Worm (Caenorhabditis elegans): ENCODE data around the gene ule-4.

ce11 chrIV:13692522-13692921, 45.1 kb upstream of the ule-4 start:
- no peak for TF ChIP-seq unc-62 (GFP tag; optimal IDR thresholded peaks at IDR 0.05)
- no peak for TF ChIP-seq nhr-25 (tag; optimal IDR thresholded peaks at IDR 0.05)
- TF ChIP-seq elt-1 (tag; optimal IDR thresholded peaks at IDR 0.05): no peak
